Worm (Caenorhabditis elegans) whole organism, late embryonic: ENCODE results near the gene F07G6.2.

Experiments used
- elt-2 ChIP-seq: sonication (generic microtip); optimal IDR thresholded peaks from 2 replicates; lab custom pipeline; 2016; ENCODE audit warnings: missing genetic modification reagents, missing genetic modification characterization, missing compliant biosample characterization
- elt-4 ChIP-seq: sonication (generic microtip); optimal IDR thresholded peaks from 2 replicates; lab custom pipeline; 2016; ENCODE audit warnings: missing genetic modification characterization, missing compliant biosample characterization
- ets-4 ChIP-seq: sonication (generic microtip); optimal IDR thresholded peaks from 2 replicates; lab custom pipeline; 2016; ENCODE audit warnings: missing genetic modification characterization, missing compliant biosample characterization
- fax-1 ChIP-seq: sonication (generic microtip); optimal IDR thresholded peaks from 2 replicates; lab custom pipeline; 2016; ENCODE audit warnings: missing genotype, missing genetic modification characterization, missing compliant biosample characterization
- lin-11 ChIP-seq: fragments of 200-800 bp; sonication (Bioruptor generic); optimal IDR thresholded peaks from 2 replicates; lab custom pipeline; 2018; ENCODE audit warnings: mild to moderate bottlenecking, missing genetic modification characterization, missing compliant biosample characterization
- nhr-11 ChIP-seq: fragments of 150-350 bp; optimal IDR thresholded peaks from 2 replicates; lab custom pipeline; 2014; ENCODE audit warnings: missing biosample characterization, missing genetic modification characterization
- pat-9 ChIP-seq: fragments of 200-800 bp; sonication (Bioruptor generic); optimal IDR thresholded peaks from 2 replicates; lab custom pipeline; 2018; ENCODE audit warnings: mild to moderate bottlenecking, missing genetic modification characterization, moderate library complexity, missing compliant biosample characterization
- pqm-1 ChIP-seq: sonication (generic microtip); optimal IDR thresholded peaks from 2 replicates; lab custom pipeline; 2016; ENCODE audit warnings: missing genetic modification characterization, missing compliant biosample characterization
- tbx-2 ChIP-seq: sonication (generic microtip); optimal IDR thresholded peaks from 2 replicates; lab custom pipeline; 2016; ENCODE audit warnings: missing genetic modification characterization, missing compliant biosample characterization

- TF ChIP-seq lin-11 (tag; lab: Kevin White, UChicago) (no peak), ets-4 (tag; lab: Kevin White, UChicago) (no peak), elt-2 (tag; lab: Kevin White, UChicago) (no peak), tbx-2 (no peak), pqm-1 (tag; lab: Kevin White, UChicago) (no peak), fax-1 (no peak), nhr-11 (no peak), elt-4 (no peak), pat-9 (tag; lab: Kevin White, UChicago) (no peak)
Observed at ce11 chrX:1703840-1704239, 23.3 kb upstream of the F07G6.2 start, which contains the start of gene C36C9.5.
